Fruit fly (Drosophila melanogaster) whole organism, embryonic: ENCODE data around the gene CG5050.

Source experiments
- Abd-B ChIP-seq: fragments of 200-800 bp; sonication (Bioruptor generic); optimal IDR thresholded peaks from 2 replicates; lab custom pipeline; 2018; ENCODE audit warnings: missing biosample characterization, mild to moderate bottlenecking, missing genetic modification characterization, moderate library complexity
- Ada2b ChIP-seq: fragments of 200-800 bp; sonication (Bioruptor generic); IDR thresholded peaks from 2 replicates; pipeline ENCODE4 v1.3.6; 2022; ENCODE audit warnings: missing biosample characterization, missing genetic modification characterization
- Bgb ChIP-seq: fragments of 200-800 bp; sonication (Bioruptor generic); IDR thresholded peaks from 2 replicates; pipeline ENCODE4 v1.3.6; 2022; ENCODE audit warnings: missing biosample characterization, missing genetic modification characterization; ENCODE audit not compliant: partially characterized antibody
- Bteb2 ChIP-seq: fragments of 200-800 bp; sonication (Bioruptor generic); optimal IDR thresholded peaks from 2 replicates; lab custom pipeline; 2016; ENCODE audit warnings: missing biosample characterization, missing genetic modification characterization
- C15 ChIP-seq: fragments of 200-800 bp; sonication (Bioruptor generic); IDR thresholded peaks from 3 replicates; pipeline ENCODE4 v1.3.6; 2022; ENCODE audit warnings: missing biosample characterization, missing genetic modification characterization
- CG10979 ChIP-seq: fragments of 200-800 bp; sonication (Bioruptor generic); optimal IDR thresholded peaks from 2 replicates; lab custom pipeline; 2018; ENCODE audit warnings: missing biosample characterization, mild to moderate bottlenecking, missing genetic modification characterization, moderate library complexity
- CG11723 ChIP-seq: fragments of 200-800 bp; sonication (Bioruptor generic); optimal IDR thresholded peaks from 2 replicates; lab custom pipeline; 2017; ENCODE audit warnings: missing biosample characterization, mild to moderate bottlenecking, missing genetic modification characterization
- CG13894 ChIP-seq: fragments of 200-800 bp; sonication (Bioruptor generic); optimal IDR thresholded peaks from 3 replicates; lab custom pipeline; 2018; ENCODE audit warnings: missing biosample characterization, mild to moderate bottlenecking, missing genetic modification characterization, moderate library complexity
- CG15601 ChIP-seq: fragments of 200-800 bp; sonication (Bioruptor generic); optimal IDR thresholded peaks from 3 replicates; lab custom pipeline; 2019; ENCODE audit warnings: missing biosample characterization, mild to moderate bottlenecking, missing genetic modification characterization, moderate library complexity
- CG1647 ChIP-seq: fragments of 200-800 bp; sonication (Bioruptor generic); optimal IDR thresholded peaks from 3 replicates; lab custom pipeline; 2016; ENCODE audit warnings: missing biosample characterization, missing genetic modification characterization
- CG16779 ChIP-seq: fragments of 200-800 bp; sonication (Bioruptor generic); IDR thresholded peaks from 2 replicates; pipeline ENCODE4 v1.3.6; 2022; ENCODE audit warnings: missing biosample characterization, missing genetic modification characterization
- CG16813 ChIP-seq: fragments of 200-800 bp; sonication (Bioruptor generic); IDR thresholded peaks from 3 replicates; pipeline ENCODE4 v1.3.6; 2022; ENCODE audit warnings: missing biosample characterization, missing genetic modification characterization; ENCODE audit not compliant: partially characterized antibody
- CG16863 ChIP-seq: fragments of 200-800 bp; sonication (Bioruptor generic); optimal IDR thresholded peaks from 3 replicates; lab custom pipeline; 2016; ENCODE audit warnings: missing biosample characterization, missing genetic modification characterization
- CG17829 ChIP-seq: fragments of 200-800 bp; optimal IDR thresholded peaks from 2 replicates; lab custom pipeline; 2019; ENCODE audit warnings: missing biosample characterization, mild to moderate bottlenecking, missing genetic modification characterization, moderate library complexity
- CG1792 ChIP-seq: fragments of 200-800 bp; sonication (Bioruptor generic); optimal IDR thresholded peaks from 2 replicates; lab custom pipeline; 2016; ENCODE audit warnings: missing biosample characterization, missing genetic modification characterization
- CG18599 ChIP-seq: fragments of 200-800 bp; sonication (Bioruptor generic); optimal IDR thresholded peaks from 3 replicates; lab custom pipeline; 2017; ENCODE audit warnings: missing biosample characterization, missing genetic modification characterization, mild to moderate bottlenecking, moderate library complexity, missing genetic modification reagents
- CG2712 ChIP-seq: fragments of 200-800 bp; optimal IDR thresholded peaks from 3 replicates; lab custom pipeline; 2019; ENCODE audit warnings: missing biosample characterization, mild to moderate bottlenecking, missing genetic modification characterization, moderate library complexity
- CG3281 ChIP-seq: fragments of 200-800 bp; sonication (Bioruptor generic); optimal IDR thresholded peaks from 3 replicates; lab custom pipeline; 2017; ENCODE audit warnings: missing biosample characterization, mild to moderate bottlenecking, missing genetic modification characterization
- CG4360 ChIP-seq: fragments of 200-800 bp; sonication (Bioruptor generic); IDR thresholded peaks from 2 replicates; pipeline ENCODE4 v1.3.6; 2022; ENCODE audit warnings: missing biosample characterization, missing genetic modification characterization
- CG4404 ChIP-seq: fragments of 200-800 bp; sonication (Bioruptor generic); IDR thresholded peaks from 2 replicates; pipeline ENCODE4 v1.3.6; 2022; ENCODE audit warnings: missing biosample characterization, missing genetic modification characterization
- CG4854 ChIP-seq: fragments of 200-800 bp; sonication (Bioruptor generic); optimal IDR thresholded peaks from 2 replicates; lab custom pipeline; 2016; ENCODE audit warnings: missing biosample characterization, missing genetic modification characterization, inconsistent platforms
- CG8281 ChIP-seq: fragments of 200-800 bp; sonication (Bioruptor generic); optimal IDR thresholded peaks from 2 replicates; lab custom pipeline; 2018; ENCODE audit warnings: missing biosample characterization, mild to moderate bottlenecking, missing genetic modification characterization, moderate library complexity
- CG8924 ChIP-seq: fragments of 200-800 bp; optimal IDR thresholded peaks from 3 replicates; lab custom pipeline; 2019; ENCODE audit warnings: missing biosample characterization, mild to moderate bottlenecking, missing genetic modification characterization, moderate library complexity
- E2f2 ChIP-seq: fragments of 200-800 bp; sonication (Bioruptor generic); IDR thresholded peaks from 2 replicates; pipeline ENCODE4 v1.3.6; 2022; ENCODE audit warnings: missing biosample characterization, missing genetic modification characterization
- Gsc ChIP-seq: fragments of 200-800 bp; sonication (Bioruptor generic); IDR thresholded peaks from 2 replicates; pipeline ENCODE4 v1.3.6; 2022; ENCODE audit warnings: missing biosample characterization, missing genetic modification characterization
- HLH54F ChIP-seq: fragments of 200-800 bp; sonication (Bioruptor generic); optimal IDR thresholded peaks from 3 replicates; lab custom pipeline; 2016; ENCODE audit warnings: missing biosample characterization, missing genetic modification characterization
- HLHmδ ChIP-seq: fragments of 200-800 bp; sonication (Bioruptor generic); optimal IDR thresholded peaks from 2 replicates; lab custom pipeline; 2018; ENCODE audit warnings: missing biosample characterization, mild to moderate bottlenecking, missing genetic modification characterization, moderate library complexity
- Hmx ChIP-seq: fragments of 200-800 bp; sonication (Bioruptor generic); optimal IDR thresholded peaks from 2 replicates; lab custom pipeline; 2016; ENCODE audit warnings: missing biosample characterization, missing genetic modification characterization
- Hsf ChIP-seq: fragments of 200-800 bp; sonication (Bioruptor generic); optimal IDR thresholded peaks from 3 replicates; lab custom pipeline; 2016; ENCODE audit warnings: missing biosample characterization, missing genetic modification characterization
- Jarid2 ChIP-seq: fragments of 200-800 bp; sonication (Bioruptor generic); optimal IDR thresholded peaks from 3 replicates; lab custom pipeline; 2017; ENCODE audit warnings: mild to moderate bottlenecking, missing biosample characterization, missing genetic modification reagents, missing genetic modification characterization
- Lhr ChIP-seq: fragments of 200-800 bp; sonication (Bioruptor generic); optimal IDR thresholded peaks from 3 replicates; lab custom pipeline; 2017; ENCODE audit warnings: mild to moderate bottlenecking, missing biosample characterization, missing genetic modification reagents, missing genetic modification characterization
- MBD-R2 ChIP-seq: fragments of 200-800 bp; sonication (Bioruptor generic); IDR thresholded peaks from 2 replicates; pipeline ENCODE4 v1.3.6; 2022; ENCODE audit warnings: missing biosample characterization, missing genetic modification characterization
- Mad ChIP-seq: fragments of 200-800 bp; sonication (Bioruptor generic); optimal IDR thresholded peaks from 2 replicates; lab custom pipeline; 2016; ENCODE audit warnings: missing biosample characterization, missing genetic modification characterization
- Oli ChIP-seq: fragments of 200-800 bp; sonication (Bioruptor generic); optimal IDR thresholded peaks from 2 replicates; lab custom pipeline; 2018; ENCODE audit warnings: missing biosample characterization, mild to moderate bottlenecking, missing genetic modification characterization, moderate library complexity
- Six4 ChIP-seq: fragments of 200-800 bp; sonication (Bioruptor generic); optimal IDR thresholded peaks from 2 replicates; lab custom pipeline; 2016; ENCODE audit warnings: missing biosample characterization, missing genetic modification characterization
- TFAM ChIP-seq: fragments of 200-800 bp; sonication (Bioruptor generic); optimal IDR thresholded peaks from 2 replicates; lab custom pipeline; 2017; ENCODE audit warnings: missing biosample characterization, missing genetic modification characterization, inconsistent platforms
- Usf ChIP-seq: fragments of 200-800 bp; sonication (Bioruptor generic); optimal IDR thresholded peaks from 2 replicates; lab custom pipeline; 2017; ENCODE audit warnings: missing genotype, missing biosample characterization, missing genetic modification characterization
- Xrp1 ChIP-seq: fragments of 200-800 bp; sonication (Bioruptor generic); IDR thresholded peaks from 2 replicates; pipeline ENCODE4 v1.3.6; 2022; ENCODE audit warnings: missing biosample characterization, missing genetic modification characterization
- YL-1 ChIP-seq: fragments of 200-800 bp; sonication (Bioruptor generic); optimal IDR thresholded peaks from 3 replicates; lab custom pipeline; 2017; ENCODE audit warnings: missing biosample characterization, mild to moderate bottlenecking, missing genetic modification characterization
- al ChIP-seq: fragments of 200-800 bp; sonication (Bioruptor generic); IDR thresholded peaks from 2 replicates; pipeline ENCODE4 v1.3.6; 2022; ENCODE audit warnings: missing biosample characterization, missing genetic modification characterization
- cad ChIP-seq: fragments of >200 bp; optimal IDR thresholded peaks from 2 replicates; lab custom pipeline; 2017; ENCODE audit warnings: missing biosample characterization, missing genetic modification characterization
- grau ChIP-seq: fragments of 200-800 bp; optimal IDR thresholded peaks from 3 replicates; lab custom pipeline; 2019; ENCODE audit warnings: missing biosample characterization, mild to moderate bottlenecking, missing genetic modification characterization, moderate library complexity
- gsb ChIP-seq: fragments of 200-800 bp; sonication (Bioruptor generic); IDR thresholded peaks from 2 replicates; pipeline ENCODE4 v1.3.6; 2022; ENCODE audit warnings: missing biosample characterization, missing genetic modification characterization
- gsb-n ChIP-seq: fragments of 200-800 bp; sonication (Bioruptor generic); optimal IDR thresholded peaks from 3 replicates; lab custom pipeline; 2018; ENCODE audit warnings: missing biosample characterization, mild to moderate bottlenecking, missing genetic modification characterization
- jigr1 ChIP-seq: fragments of 200-800 bp; sonication (Bioruptor generic); IDR thresholded peaks from 3 replicates; pipeline ENCODE4 v1.3.6; 2022; ENCODE audit warnings: missing biosample characterization, missing genetic modification characterization
- maf-S ChIP-seq: fragments of 200-800 bp; sonication (Bioruptor generic); optimal IDR thresholded peaks from 2 replicates; lab custom pipeline; 2016; ENCODE audit warnings: missing biosample characterization, missing genetic modification characterization
- onecut ChIP-seq: fragments of 200-800 bp; sonication (Bioruptor generic); IDR thresholded peaks from 2 replicates; pipeline ENCODE4 v1.3.6; 2022; ENCODE audit warnings: missing biosample characterization, missing genetic modification characterization
- phol ChIP-seq: fragments of 200-800 bp; sonication (Bioruptor generic); optimal IDR thresholded peaks from 3 replicates; lab custom pipeline; 2018; ENCODE audit warnings: missing biosample characterization, mild to moderate bottlenecking, missing genetic modification characterization, moderate library complexity
- repo ChIP-seq: fragments of 200-800 bp; sonication (Bioruptor generic); optimal IDR thresholded peaks from 2 replicates; lab custom pipeline; 2016; ENCODE audit warnings: missing biosample characterization, missing genetic modification characterization
- slp2 ChIP-seq: fragments of 200-800 bp; sonication (Bioruptor generic); optimal IDR thresholded peaks from 2 replicates; lab custom pipeline; 2016; ENCODE audit warnings: missing biosample characterization, missing genetic modification characterization
- sqz ChIP-seq: fragments of 200-800 bp; sonication (Bioruptor generic); optimal IDR thresholded peaks from 3 replicates; lab custom pipeline; 2018; ENCODE audit warnings: missing biosample characterization, mild to moderate bottlenecking, missing genetic modification characterization
- z ChIP-seq: fragments of 200-800 bp; sonication (Bioruptor generic); IDR thresholded peaks from 3 replicates; pipeline ENCODE4 v1.3.6; 2022; ENCODE audit warnings: missing biosample characterization, missing genetic modification characterization

CG5050 gene

DNA sequence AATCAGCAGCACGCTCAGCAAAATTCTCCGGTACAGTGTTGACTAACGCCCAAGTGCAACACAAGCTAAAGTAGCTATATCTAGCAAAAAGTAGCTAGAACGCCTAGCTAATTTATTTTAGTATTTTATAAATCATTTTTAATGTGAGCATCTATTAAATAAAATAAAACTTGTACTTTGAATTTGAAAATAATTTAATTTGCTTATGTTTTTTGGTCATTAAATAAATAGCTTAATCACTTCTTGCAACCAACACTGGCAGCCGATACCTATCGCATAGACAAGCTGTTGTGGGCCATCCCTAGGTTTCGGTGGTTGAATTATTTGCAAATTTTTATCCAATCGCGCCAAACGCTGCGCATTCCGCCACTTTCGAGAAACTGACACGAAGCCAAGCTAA lies 42.4 kb upstream of the CG5050 start, which contains the start of the genes Polr2J and CG15141 (continued):
- TF ChIP-seq Abd-B (GFP tag; lab: Kevin White, UChicago): peak; percentile 92
- peak; percentile 96 for TF ChIP-seq MBD-R2
- TF ChIP-seq CG15601 (tag; lab: Kevin White, UChicago): no peak
- peak; percentile 88 for TF ChIP-seq grau (tag; lab: Kevin White, UChicago)
- peak; percentile 71 for TF ChIP-seq Ada2b
- peak; percentile 61 for TF ChIP-seq CG1647 (GFP tag; lab: Kevin White, UChicago)
- peak; percentile 76 for TF ChIP-seq CG11723
- TF ChIP-seq CG16813 (GFP tag; lab: Robert Waterston, UW): peak; percentile 95
- peak; percentile 81; the same call in 2 of the 3 replicates for TF ChIP-seq C15 (GFP tag; lab: Robert Waterston, UW)
- peak; percentile 90 for TF ChIP-seq CG4404 (GFP tag; lab: Robert Waterston, UW)
- TF ChIP-seq Lhr (GFP tag; lab: Kevin White, UChicago): peak; percentile 68
- TF ChIP-seq z (GFP tag; lab: Robert Waterston, UW): no peak
- no peak for TF ChIP-seq gsb (GFP tag; lab: Robert Waterston, UW)
- peak; percentile 48; the same call in 1 of the 2 replicates for TF ChIP-seq onecut (GFP tag; lab: Robert Waterston, UW)
- peak; percentile 81 for TF ChIP-seq jigr1 (GFP tag; lab: Robert Waterston, UW)
- no peak for TF ChIP-seq Jarid2 (GFP tag; lab: Kevin White, UChicago)
- no peak for TF ChIP-seq sqz (GFP tag; lab: Kevin White, UChicago)
- TF ChIP-seq Xrp1 (GFP tag; lab: Robert Waterston, UW): peak; percentile 88
- peak; percentile 63 for TF ChIP-seq Six4 (GFP tag; lab: Kevin White, UChicago)
- no peak for TF ChIP-seq cad (GFP tag; lab: Kevin White, UChicago)
- peak; percentile 81 for TF ChIP-seq CG3281 (GFP tag; lab: Kevin White, UChicago)
- peak; percentile 91 for TF ChIP-seq CG17829
- peak; percentile 69 for TF ChIP-seq Usf
- TF ChIP-seq maf-S: peak; percentile 61
- peak; percentile 87 for TF ChIP-seq Hsf (GFP tag; lab: Kevin White, UChicago)
- peak; percentile 85 for TF ChIP-seq HLH54F (GFP tag; lab: Kevin White, UChicago)
- TF ChIP-seq Bteb2 (GFP tag; lab: Kevin White, UChicago): peak; percentile 79
- TF ChIP-seq CG4854: peak; percentile 69
- peak; percentile 92 for TF ChIP-seq phol (tag; lab: Kevin White, UChicago)
- TF ChIP-seq CG13894 (tag; lab: Kevin White, UChicago): no peak
- TF ChIP-seq HLHmδ (GFP tag; lab: Kevin White, UChicago): no peak
- peak; percentile 90 for TF ChIP-seq CG2712 (tag; lab: Kevin White, UChicago)
- peak; percentile 80 for TF ChIP-seq Oli (tag; lab: Kevin White, UChicago)
- peak; percentile 85 for TF ChIP-seq CG18599 (GFP tag; lab: Kevin White, UChicago)
- TF ChIP-seq CG16779: peak; percentile 27; the same call in 1 of the 2 replicates
- TF ChIP-seq E2f2 (GFP tag; lab: Robert Waterston, UW): peak; percentile 72
- TF ChIP-seq Gsc (GFP tag; lab: Robert Waterston, UW): peak; percentile 68
- peak; percentile 78 for TF ChIP-seq CG16863 (GFP tag; lab: Kevin White, UChicago)
- peak; percentile 89 for TF ChIP-seq Mad (GFP tag; lab: Kevin White, UChicago)
- peak; percentile 87 for TF ChIP-seq al
- peak; percentile 46 for TF ChIP-seq CG1792 (GFP tag; lab: Kevin White, UChicago)
- TF ChIP-seq CG10979 (tag; lab: Kevin White, UChicago): peak; percentile 83
- TF ChIP-seq Hmx (GFP tag; lab: Kevin White, UChicago): peak; percentile 24
- no peak for TF ChIP-seq repo
- no peak for TF ChIP-seq gsb-n (tag; lab: Kevin White, UChicago)
- peak; percentile 80 for TF ChIP-seq Bgb (GFP tag; lab: Robert Waterston, UW)
- peak; percentile 48 for TF ChIP-seq CG8281 (tag; lab: Kevin White, UChicago)
- TF ChIP-seq slp2 (GFP tag; lab: Kevin White, UChicago): peak; percentile 41
- TF ChIP-seq TFAM (GFP tag; lab: Kevin White, UChicago): peak; percentile 14
- TF ChIP-seq YL-1 (GFP tag; lab: Kevin White, UChicago): peak; percentile 85
- no peak for TF ChIP-seq CG4360 (GFP tag; lab: Robert Waterston, UW)
- peak; percentile 90 for TF ChIP-seq CG8924 (tag; lab: Kevin White, UChicago)
